Fruit fly (Drosophila melanogaster): ENCODE results near the gene oaf.

DNA sequence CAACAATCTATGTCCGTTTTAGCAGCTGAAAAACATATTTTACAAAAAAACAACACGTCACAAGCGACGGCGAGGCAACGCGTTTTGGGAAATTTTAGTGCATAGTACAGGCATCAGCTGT is 324 bp upstream of the oaf start, which contains the start of gene Slh:
- TF ChIP-seq ovo (GFP tag; optimal IDR thresholded peaks at IDR 0.05) (no peak), CG11617 (GFP tag; optimal IDR thresholded peaks at IDR 0.05) (no peak), Crg-1 (GFP tag; optimal IDR thresholded peaks at IDR 0.05) (no peak), CG12768 (GFP tag; optimal IDR thresholded peaks at IDR 0.05) (no peak), CG7045 (GFP tag; optimal IDR thresholded peaks at IDR 0.05) (no peak), tj (GFP tag; optimal IDR thresholded peaks at IDR 0.05) (no peak), CG1620 (GFP tag; optimal IDR thresholded peaks at IDR 0.05) (no peak)
